Fruit fly (Drosophila melanogaster) Kc167 (cell line): ENCODE results near the gene CG13898.

Source experiments
- Myc ChIP-seq: fragments of >200 bp; optimal IDR thresholded peaks from 2 replicates; lab custom pipeline; 2017; ENCODE audit warnings: missing external identifiers
- Sin3A ChIP-seq: fragments of >200 bp; optimal IDR thresholded peaks from 2 replicates; lab custom pipeline; 2018; ENCODE audit warnings: missing external identifiers
- h ChIP-seq: fragments of >200 bp; optimal IDR thresholded peaks from 3 replicates; lab custom pipeline; 2018; ENCODE audit warnings: missing external identifiers
- insv ChIP-seq: fragments of >200 bp; optimal IDR thresholded peaks from 3 replicates; lab custom pipeline; 2018; ENCODE audit warnings: missing external identifiers
- psq ChIP-seq: fragments of >200 bp; optimal IDR thresholded peaks from 2 replicates; lab custom pipeline; 2017; ENCODE audit warnings: missing external identifiers
- ttk ChIP-seq: sonication (Bioruptor generic); optimal IDR thresholded peaks from 2 replicates; lab custom pipeline; 2017; ENCODE audit warnings: missing external identifiers

dm6 chr3L:762331-762907, 41.4 kb downstream of the CG13898 start:
- TF ChIP-seq h (lab: Kevin White, UChicago): no peak
- no peak for TF ChIP-seq Sin3A
- no peak for TF ChIP-seq ttk (lab: Kevin White, UChicago)
- TF ChIP-seq psq (lab: Kevin White, UChicago): no peak
- no peak for TF ChIP-seq insv (lab: Kevin White, UChicago)
- no peak for TF ChIP-seq Myc (lab: Kevin White, UChicago)
